Worm (Caenorhabditis elegans): ENCODE measurements around the gene W02H3.1.

DNA sequence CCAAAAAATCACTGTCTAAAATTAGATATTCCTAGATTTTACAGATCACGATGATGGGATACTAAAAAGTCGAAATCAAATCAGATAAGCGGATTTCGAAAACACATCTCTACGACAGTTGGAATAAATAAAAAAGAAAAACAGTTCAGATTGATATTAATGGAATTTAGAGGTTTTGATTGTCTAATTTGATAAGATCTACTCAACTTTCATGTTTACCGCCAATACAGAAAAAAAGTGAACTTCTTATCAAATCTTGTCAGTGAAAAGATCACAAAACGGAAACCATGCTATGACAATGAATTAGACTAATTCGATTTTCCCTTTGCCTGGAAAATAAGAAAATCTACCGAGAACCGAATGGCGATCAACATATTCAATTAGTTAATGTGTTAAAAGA is 21.0 kb upstream of the W02H3.1 start:
- TF ChIP-seq attf-3 (GFP tag; conservative IDR thresholded peaks at IDR 0.05) (no peak), B0336.3 (GFP tag; IDR thresholded peaks at IDR 0.05) (no peak), mcd-1 (GFP tag; IDR thresholded peaks at IDR 0.05) (no peak), nhr-179 (tag; optimal IDR thresholded peaks at IDR 0.05) (no peak), ceh-40 (GFP tag; IDR thresholded peaks at IDR 0.05) (no peak), hrde-1 (tag; optimal IDR thresholded peaks at IDR 0.05; ENCODE audit: borderline replicate concordance) (no peak), ceh-100 (GFP tag; IDR thresholded peaks at IDR 0.05) (no peak), Y95B8A.8 (GFP tag; IDR thresholded peaks at IDR 0.05) (no peak), lin-54 (GFP tag; optimal IDR thresholded peaks at IDR 0.05) (no peak)

All from whole organism, young adult.